Worm (Caenorhabditis elegans) whole organism, L1 larva: Measurements from ENCODE around the gene hlh-11.

Experiments
- C04F5.9 ChIP-seq: sonication (generic microtip); optimal IDR thresholded peaks from 2 replicates; lab custom pipeline; 2016; ENCODE audit warnings: missing genetic modification characterization, missing compliant biosample characterization
- C34B4.2 ChIP-seq: sonication (generic microtip); optimal IDR thresholded peaks from 2 replicates; lab custom pipeline; 2017; ENCODE audit warnings: mild to moderate bottlenecking, missing genetic modification characterization, missing compliant biosample characterization
- F16B12.6 ChIP-seq: fragments of 150-350 bp; optimal IDR thresholded peaks from 2 replicates; lab custom pipeline; 2014; ENCODE audit warnings: missing biosample characterization, missing genetic modification characterization
- alr-1 ChIP-seq: fragments of 200-800 bp; sonication (Bioruptor generic); optimal IDR thresholded peaks from 2 replicates; lab custom pipeline; 2018; ENCODE audit warnings: borderline replicate concordance, mild to moderate bottlenecking, missing genetic modification characterization, missing compliant biosample characterization
- aly-2 ChIP-seq: fragments of 150-350 bp; optimal IDR thresholded peaks from 2 replicates; lab custom pipeline; 2014; ENCODE audit warnings: missing biosample characterization, missing genetic modification characterization
- ama-1 ChIP-seq: fragments of 150-350 bp; optimal IDR thresholded peaks from 2 replicates; lab custom pipeline; 2014
- blmp-1 ChIP-seq: fragments of 150-350 bp; optimal IDR thresholded peaks from 2 replicates; lab custom pipeline; 2014; ENCODE audit warnings: missing biosample characterization, missing genetic modification characterization
- ceh-63 ChIP-seq: fragments of 200-800 bp; sonication (Bioruptor generic); optimal IDR thresholded peaks from 2 replicates; lab custom pipeline; 2018; ENCODE audit warnings: mild to moderate bottlenecking, missing genetic modification characterization, missing compliant biosample characterization
- ceh-82 ChIP-seq, 3 experiments: fragments of 150-350 bp in 1 of 3; sonication (generic microtip) in 2 of 3; optimal IDR thresholded peaks; 2 replicates each; lab custom pipeline; 2014 to 2017; ENCODE audit warnings: missing biosample characterization in 3 of 3, missing genetic modification characterization in 3 of 3
- ceh-88 ChIP-seq: fragments of 200-800 bp; sonication (Bioruptor generic); IDR thresholded peaks from 2 replicates; pipeline ENCODE4 v1.3.6; 2022; ENCODE audit warnings: missing genetic modification characterization, missing compliant biosample characterization
- ceh-90 ChIP-seq: sonication (generic microtip); optimal IDR thresholded peaks from 2 replicates; lab custom pipeline; 2016; ENCODE audit warnings: missing genetic modification characterization, missing compliant biosample characterization
- dpl-1 ChIP-seq, 3 experiments: fragments of 150-350 bp in 2 of 3; sonication (generic microtip) in 1 of 3; optimal IDR thresholded peaks; 2 replicates each; lab custom pipeline; 2014 to 2017; ENCODE audit warnings: missing biosample characterization in 3 of 3, missing genetic modification characterization in 3 of 3, missing genetic modification reagents in 3 of 3
- dsc-1 ChIP-seq: sonication (generic microtip); optimal IDR thresholded peaks from 2 replicates; lab custom pipeline; 2016; ENCODE audit warnings: mild to moderate bottlenecking, missing genetic modification characterization, missing compliant biosample characterization
- efl-1 ChIP-seq, 4 experiments: fragments of 150-350 bp; optimal IDR thresholded peaks in 3 of 4; peaks in 1 of 4; 1 replicate in 1 of 4; 2 replicates in 3 of 4; lab custom pipeline; 2014; ENCODE audit warnings: missing biosample characterization in 2 of 4, missing genetic modification characterization in 2 of 4, missing genetic modification reagents in 2 of 4
- egl-13 ChIP-seq: sonication (generic microtip); optimal IDR thresholded peaks from 2 replicates; lab custom pipeline; 2016; ENCODE audit warnings: missing genotype, missing genetic modification reagents, missing genetic modification characterization, missing compliant biosample characterization
- elt-2 ChIP-seq: sonication (generic microtip); optimal IDR thresholded peaks from 2 replicates; lab custom pipeline; 2016; ENCODE audit warnings: missing genetic modification characterization, mild to moderate bottlenecking, inconsistent platforms, missing compliant biosample characterization, missing genetic modification reagents
- ets-5 ChIP-seq: fragments of 200-800 bp; sonication (Bioruptor generic); IDR thresholded peaks from 2 replicates; pipeline ENCODE4 v1.3.6; 2022; ENCODE audit warnings: missing genetic modification characterization, missing compliant biosample characterization
- fkh-8 ChIP-seq: sonication (generic microtip); optimal IDR thresholded peaks from 2 replicates; lab custom pipeline; 2016; ENCODE audit warnings: mild to moderate bottlenecking, missing genetic modification characterization, missing compliant biosample characterization
- grh-1 ChIP-seq: fragments of 200-800 bp; sonication (Bioruptor generic); IDR thresholded peaks from 2 replicates; pipeline ENCODE4 v1.3.6; 2022; ENCODE audit warnings: missing genetic modification reagents, missing genetic modification characterization, missing compliant biosample characterization
- hlh-4 ChIP-seq: sonication (generic microtip); optimal IDR thresholded peaks from 2 replicates; lab custom pipeline; 2016; ENCODE audit warnings: mild to moderate bottlenecking, missing genetic modification characterization, missing compliant biosample characterization
- hpl-2 ChIP-seq: fragments of 150-350 bp; optimal IDR thresholded peaks from 2 replicates; lab custom pipeline; 2014; ENCODE audit warnings: missing biosample characterization, missing genetic modification reagents, missing genetic modification characterization
- isw-1 ChIP-seq: fragments of 200-800 bp; sonication (Bioruptor generic); IDR thresholded peaks from 2 replicates; pipeline ENCODE4 v1.3.6; 2022; ENCODE audit warnings: missing genetic modification characterization, missing compliant biosample characterization
- lin-14 ChIP-seq: fragments of 200-800 bp; sonication (Bioruptor generic); optimal IDR thresholded peaks from 2 replicates; lab custom pipeline; 2018; ENCODE audit warnings: mild to moderate bottlenecking, missing genetic modification characterization, moderate library complexity, missing compliant biosample characterization
- lin-35 ChIP-seq, 2 experiments: fragments of 150-350 bp; optimal IDR thresholded peaks; 2 replicates each; lab custom pipeline; 2014; ENCODE audit warnings: missing biosample characterization in 2 of 2, missing genetic modification characterization in 2 of 2, missing genetic modification reagents in 2 of 2
- lir-3 ChIP-seq: sonication (generic microtip); optimal IDR thresholded peaks from 2 replicates; lab custom pipeline; 2016; ENCODE audit warnings: mild to moderate bottlenecking, missing genetic modification characterization, moderate library complexity, missing compliant biosample characterization; ENCODE audit not compliant: poor library complexity
- lsy-2 ChIP-seq, 2 experiments: fragments of 150-350 bp; optimal IDR thresholded peaks; 2 replicates each; lab custom pipeline; 2014; ENCODE audit warnings: missing biosample characterization in 2 of 2, missing genetic modification characterization in 2 of 2
- mab-9 ChIP-seq: fragments of 200-800 bp; sonication (Bioruptor generic); IDR thresholded peaks from 2 replicates; pipeline ENCODE4 v1.3.6; 2022; ENCODE audit warnings: missing genetic modification reagents, missing genetic modification characterization, missing compliant biosample characterization
- mep-1 ChIP-seq: fragments of 150-350 bp; optimal IDR thresholded peaks from 2 replicates; lab custom pipeline; 2014; ENCODE audit warnings: missing biosample characterization, missing genetic modification characterization
- nhr-11 ChIP-seq: fragments of 150-350 bp; optimal IDR thresholded peaks from 2 replicates; lab custom pipeline; 2014; ENCODE audit warnings: missing biosample characterization, missing genetic modification characterization
- nhr-19 ChIP-seq: fragments of 200-800 bp; sonication (Bioruptor generic); conservative IDR thresholded peaks from 2 replicates; pipeline ENCODE4 v1.3.6; 2022; ENCODE audit warnings: missing genetic modification characterization, missing compliant biosample characterization
- nhr-20 ChIP-seq: sonication (generic microtip); optimal IDR thresholded peaks from 2 replicates; lab custom pipeline; 2016; ENCODE audit warnings: mild to moderate bottlenecking, missing genetic modification characterization, missing compliant biosample characterization
- nhr-47 ChIP-seq: sonication (generic microtip); optimal IDR thresholded peaks from 2 replicates; lab custom pipeline; 2016; ENCODE audit warnings: mild to moderate bottlenecking, missing genetic modification characterization, moderate library complexity, missing compliant biosample characterization
- nhr-71 ChIP-seq: sonication (generic microtip); optimal IDR thresholded peaks from 2 replicates; lab custom pipeline; 2016; ENCODE audit warnings: mild to moderate bottlenecking, missing genetic modification characterization, moderate library complexity, missing compliant biosample characterization
- nhr-85 ChIP-seq: sonication (generic microtip); peaks from one replicate; lab custom pipeline; 2016; ENCODE audit warnings: missing genetic modification characterization, inconsistent platforms, missing compliant biosample characterization
- pag-3 ChIP-seq: sonication (generic microtip); optimal IDR thresholded peaks from 2 replicates; lab custom pipeline; 2017; ENCODE audit warnings: missing genetic modification characterization, mild to moderate bottlenecking, missing compliant biosample characterization, antibody characterized with exemption, borderline replicate concordance; ENCODE audit not compliant: insufficient read depth
- pax-3 ChIP-seq: fragments of 200-800 bp; sonication (Bioruptor generic); optimal IDR thresholded peaks from 2 replicates; lab custom pipeline; 2018; ENCODE audit warnings: mild to moderate bottlenecking, missing genetic modification characterization, moderate library complexity, missing compliant biosample characterization
- pqm-1 ChIP-seq: sonication (generic microtip); optimal IDR thresholded peaks from 3 replicates; lab custom pipeline; 2017; ENCODE audit warnings: missing biosample characterization, missing genetic modification characterization
- rnt-1 ChIP-seq: sonication (generic microtip); optimal IDR thresholded peaks from 2 replicates; lab custom pipeline; 2016; ENCODE audit warnings: mild to moderate bottlenecking, missing genetic modification characterization, moderate library complexity, missing compliant biosample characterization
- snu-23 ChIP-seq: sonication (generic microtip); optimal IDR thresholded peaks from 2 replicates; lab custom pipeline; 2016; ENCODE audit warnings: missing genetic modification characterization, missing compliant biosample characterization
- sup-37 ChIP-seq: fragments of 200-800 bp; sonication (Bioruptor generic); optimal IDR thresholded peaks from 2 replicates; lab custom pipeline; 2018; ENCODE audit warnings: mild to moderate bottlenecking, missing genetic modification characterization, missing compliant biosample characterization
- tbx-2 ChIP-seq: sonication (generic microtip); optimal IDR thresholded peaks from 2 replicates; lab custom pipeline; 2016; ENCODE audit warnings: missing genetic modification characterization, missing compliant biosample characterization
- unc-130 ChIP-seq: fragments of 150-350 bp; optimal IDR thresholded peaks from 2 replicates; lab custom pipeline; 2017; ENCODE audit warnings: missing biosample characterization, missing genetic modification characterization, inconsistent platforms
- unc-30 ChIP-seq: sonication (generic microtip); optimal IDR thresholded peaks from 2 replicates; lab custom pipeline; 2017; ENCODE audit warnings: missing biosample characterization, missing genetic modification characterization
- unc-62 ChIP-seq: fragments of 150-350 bp; optimal IDR thresholded peaks from 2 replicates; lab custom pipeline; 2014; ENCODE audit warnings: missing biosample characterization, missing genetic modification reagents, missing genetic modification characterization
- unc-98 ChIP-seq: fragments of 200-800 bp; sonication (Bioruptor generic); IDR thresholded peaks from 2 replicates; pipeline ENCODE4 v1.3.6; 2022; ENCODE audit warnings: missing genetic modification characterization, missing compliant biosample characterization
- vab-15 ChIP-seq: sonication (generic microtip); optimal IDR thresholded peaks from 2 replicates; lab custom pipeline; 2017; ENCODE audit warnings: missing genotype, mild to moderate bottlenecking, missing genetic modification characterization, missing compliant biosample characterization

Gene hlh-11

ce11 chrIII:9620148-9620547 is 637 bp downstream of the hlh-11 start (continued):
- TF ChIP-seq alr-1 (no peak), ama-1 (no peak), pag-3 (no peak), lin-14 (GFP tag; lab: Kevin White, UChicago) (peak; percentile 80), pax-3 (tag; lab: Kevin White, UChicago) (no peak), nhr-19 (GFP tag; lab: Robert Waterston, UW) (peak; percentile 68), lin-35 (GFP tag; optimal IDR thresholded peaks at IDR 0.05; lab: Kevin White, UChicago) (peak; percentile 28 to 32), tbx-2 (tag; lab: Kevin White, UChicago) (peak; percentile 36), nhr-47 (tag; lab: Kevin White, UChicago) (peak; percentile 30), F16B12.6 (tag; lab: Kevin White, UChicago) (no peak), nhr-85 (tag; lab: Kevin White, UChicago) (peak; percentile 81), rnt-1 (tag; lab: Kevin White, UChicago) (peak; percentile 85), grh-1 (GFP tag; lab: Robert Waterston, UW) (no peak), unc-130 (tag; lab: Kevin White, UChicago) (peak; percentile 30), blmp-1 (peak; percentile 74)

DNA sequence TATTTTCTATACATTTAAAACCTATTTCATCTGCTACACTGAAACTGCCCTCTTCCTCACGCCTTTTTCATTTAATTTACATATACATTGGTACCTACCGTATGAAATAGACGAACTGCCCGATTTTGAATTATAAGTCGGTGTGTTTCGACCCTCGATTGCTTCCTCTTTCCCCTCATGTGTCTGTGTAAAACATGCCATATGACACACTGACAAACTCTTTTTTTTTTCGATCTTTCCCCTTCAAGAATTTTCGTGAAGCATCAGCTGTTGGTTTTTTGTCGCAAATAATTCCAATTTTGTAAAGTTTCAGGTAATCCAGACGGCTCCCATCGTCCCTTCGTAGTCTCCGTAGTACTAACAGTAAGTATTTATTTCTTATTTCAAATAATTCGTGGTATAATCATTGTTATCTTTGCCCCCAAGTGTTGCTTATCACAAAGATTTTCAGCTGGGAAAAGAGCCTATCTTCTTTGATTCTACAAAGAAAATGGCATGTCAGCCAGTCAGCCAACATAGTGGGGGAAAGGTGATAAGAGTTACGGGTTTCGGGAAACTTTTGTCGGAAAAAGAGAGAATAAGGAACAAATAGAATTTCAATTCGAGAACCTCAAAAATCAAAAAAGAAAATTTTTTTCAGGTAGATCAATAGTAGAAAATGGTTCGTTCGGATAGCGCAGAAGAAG is 2.5 kb downstream of the hlh-11 start:
- TF ChIP-seq lir-3 (tag; lab: Kevin White, UChicago) (no peak), hlh-4 (tag; lab: Kevin White, UChicago) (no peak), ama-1 (no peak), ets-5 (GFP tag; lab: Robert Waterston, UW) (no peak), dsc-1 (no peak), fkh-8 (tag; lab: Kevin White, UChicago) (no peak), sup-37 (GFP tag; lab: Kevin White, UChicago) (no peak), lin-14 (GFP tag; lab: Kevin White, UChicago) (peak; percentile 33), lsy-2 (tag; optimal IDR thresholded peaks at IDR 0.05; lab: Kevin White, UChicago) (peak in 1 of 2 experiments; percentile 27), nhr-85 (tag; lab: Kevin White, UChicago) (peak; percentile 60), unc-130 (tag; lab: Kevin White, UChicago) (no peak), dpl-1 (GFP tag; optimal IDR thresholded peaks at IDR 0.05; lab: Kevin White, UChicago) (peak in 1 of 3 experiments; percentile 1), nhr-19 (GFP tag; lab: Robert Waterston, UW) (0 out of 2 replicates have a peak, but pooled peaks have one; percentile 1), mab-9 (GFP tag; lab: Robert Waterston, UW) (no peak), ceh-82 (tag; optimal IDR thresholded peaks at IDR 0.05; lab: Kevin White, UChicago) (no peak), ceh-88 (GFP tag; lab: Robert Waterston, UW) (no peak), hpl-2 (GFP tag; lab: Kevin White, UChicago) (no peak), ceh-90 (tag; lab: Kevin White, UChicago) (no peak), isw-1 (GFP tag; lab: Robert Waterston, UW) (no peak), aly-2 (tag; lab: Kevin White, UChicago) (no peak), egl-13 (tag; lab: Kevin White, UChicago) (no peak), unc-98 (GFP tag; lab: Robert Waterston, UW) (no peak), ceh-63 (GFP tag; lab: Kevin White, UChicago) (no peak), F16B12.6 (tag; lab: Kevin White, UChicago) (no peak), pqm-1 (tag; lab: Kevin White, UChicago) (peak; percentile 83), unc-62 (GFP tag; lab: Kevin White, UChicago) (no peak), elt-2 (tag; lab: Kevin White, UChicago) (peak; percentile 77), nhr-71 (tag; lab: Kevin White, UChicago) (peak; percentile 54), efl-1 (optimal IDR thresholded peaks at IDR 0.05; lab: Kevin White, UChicago) (no peak), efl-1 (GFP tag; optimal IDR thresholded peaks at IDR 0.05 in 1 of 2; lab: Kevin White, UChicago) (peak in 1 of 2 experiments; percentile 90), C34B4.2 (no peak), C04F5.9 (no peak), unc-30 (tag; lab: Kevin White, UChicago) (no peak), mep-1 (tag; lab: Kevin White, UChicago) (no peak), vab-15 (tag; lab: Kevin White, UChicago) (no peak), nhr-20 (tag; lab: Kevin White, UChicago) (no peak), rnt-1 (tag; lab: Kevin White, UChicago) (peak; percentile 33), snu-23 (GFP tag; lab: Kevin White, UChicago) (peak; percentile 51), nhr-11 (no peak)
